Worm (Caenorhabditis elegans): Measurements from ENCODE around the gene D1086.2.

Gene D1086.2

ce11 chrV:14069899-14070298 lies 28.6 kb downstream of the D1086.2 start:
- TF ChIP-seq nhr-11 (tag; optimal IDR thresholded peaks at IDR 0.05) (no peak), unc-62 (GFP tag; optimal IDR thresholded peaks at IDR 0.05 in 1 of 2) (peak in 1 of 2 experiments; percentile 90), unc-62 (tag; optimal IDR thresholded peaks at IDR 0.05) (no peak)

- no peak for TF ChIP-seq nhr-6 (tag; optimal IDR thresholded peaks at IDR 0.05)
- TF ChIP-seq egl-43 (GFP tag; IDR thresholded peaks at IDR 0.05), result no peak
- TF ChIP-seq dmd-9 (GFP tag; IDR thresholded peaks at IDR 0.05), result no peak
- no peak for TF ChIP-seq unc-130 (GFP tag; optimal IDR thresholded peaks at IDR 0.05)
- no peak for TF ChIP-seq aly-2 (tag; optimal IDR thresholded peaks at IDR 0.05)
- TF ChIP-seq ztf-7 (tag; optimal IDR thresholded peaks at IDR 0.05), result no peak
- TF ChIP-seq ctbp-1 (GFP tag; IDR thresholded peaks at IDR 0.05), result no peak
- no peak for TF ChIP-seq nhr-111 (GFP tag; optimal IDR thresholded peaks at IDR 0.05)
- TF ChIP-seq aha-1 (tag), result peak; percentile 92
Observed at ce11 chrV:14067816-14068296, 30.6 kb downstream of the D1086.2 start, which contains the start of gene D1086.17. TSS of gene D1086.17 (plus strand) at chrV:14067866.

ce11 chrV:14064422-14064821 lies 34.0 kb downstream of the D1086.2 start, which contains the start of gene D1086.21:
TSS of gene D1086.21 (plus strand) at chrV:14064722.
- TF ChIP-seq ctbp-1 (GFP tag; IDR thresholded peaks at IDR 0.05) (no peak), daf-12 (tag; optimal IDR thresholded peaks at IDR 0.05) (no peak), R02D3.7 (tag; optimal IDR thresholded peaks at IDR 0.05) (no peak), dmd-8 (GFP tag; IDR thresholded peaks at IDR 0.05) (no peak), egl-27 (tag; optimal IDR thresholded peaks at IDR 0.05) (no peak), T26A8.4 (GFP tag; IDR thresholded peaks at IDR 0.05) (no peak), fos-1 (tag; optimal IDR thresholded peaks at IDR 0.05) (no peak), vab-7 (GFP tag; IDR thresholded peaks at IDR 0.05) (no peak), nhr-10 (tag; optimal IDR thresholded peaks at IDR 0.05) (no peak), F49E8.2 (tag; optimal IDR thresholded peaks at IDR 0.05; ENCODE audit: borderline replicate concordance) (no peak), aly-2 (tag; optimal IDR thresholded peaks at IDR 0.05) (no peak), pqm-1 (tag; optimal IDR thresholded peaks at IDR 0.05) (no peak)

ce11 chrV:14063980-14064379 lies 34.5 kb downstream of the D1086.2 start:
- TF ChIP-seq fos-1 (tag; optimal IDR thresholded peaks at IDR 0.05), result no peak

- TF ChIP-seq zip-11 (GFP tag; IDR thresholded peaks at IDR 0.05), result no peak
- TF ChIP-seq unc-62 (GFP tag; optimal IDR thresholded peaks at IDR 0.05 in 1 of 2), result peak in 1 of 2 experiments; percentile 32
- TF ChIP-seq unc-62 (tag; optimal IDR thresholded peaks at IDR 0.05), result no peak
Observed at ce11 chrV:14057540-14057939, 40.9 kb downstream of the D1086.2 start, which contains the start of gene F58D12.3. TSS of gene F58D12.3 (plus strand) at chrV:14057840.

- TF ChIP-seq set-16 (GFP tag; IDR thresholded peaks at IDR 0.05) (peak; percentile 78), hmg-1.1 (GFP tag; IDR thresholded peaks at IDR 0.05) (peak; percentile 92), hif-1 (tag; optimal IDR thresholded peaks at IDR 0.05) (peak; percentile 61 to 94), sdz-12 (GFP tag; optimal IDR thresholded peaks at IDR 0.05) (peak; percentile 85), duxl-1 (tag; optimal IDR thresholded peaks at IDR 0.05; ENCODE audit: poor library complexity) (peak; percentile 97), vab-7 (GFP tag; IDR thresholded peaks at IDR 0.05) (peak; percentile 94), ctbp-1 (GFP tag; IDR thresholded peaks at IDR 0.05) (peak; percentile 98), nhr-76 (tag; optimal IDR thresholded peaks at IDR 0.05) (peak; percentile 65), dmd-6 (GFP tag; IDR thresholded peaks at IDR 0.05) (peak; percentile 99), zfp-3 (GFP tag; conservative IDR thresholded peaks at IDR 0.05) (peak; percentile 96), T20F7.1 (GFP tag; optimal IDR thresholded peaks at IDR 0.05) (peak; percentile 89), dve-1 (tag; optimal IDR thresholded peaks at IDR 0.05; ENCODE audit: insufficient read depth) (peak; percentile 93), rbr-2 (tag; optimal IDR thresholded peaks at IDR 0.05) (peak; percentile 92), nhr-25 (tag; optimal IDR thresholded peaks at IDR 0.05; ENCODE audit: borderline replicate concordance, insufficient read depth) (peak; percentile 55), zfp-2 (tag; optimal IDR thresholded peaks at IDR 0.05) (peak; percentile 42), nhr-77 (tag; optimal IDR thresholded peaks at IDR 0.05) (peak; percentile 54), F44E2.7 (GFP tag; IDR thresholded peaks at IDR 0.05) (peak; percentile 86), daf-16 (GFP tag; optimal IDR thresholded peaks at IDR 0.05) (peak; percentile 28 to 38), daf-16 (tag; optimal IDR thresholded peaks at IDR 0.05) (peak; percentile 43), gei-8 (GFP tag; optimal IDR thresholded peaks at IDR 0.05) (peak; percentile 53), nhr-28 (tag; optimal IDR thresholded peaks at IDR 0.05) (peak; percentile 72), nhr-102 (tag; optimal IDR thresholded peaks at IDR 0.05) (peak; percentile 95)
Observed at ce11 chrV:14055097-14055496, 43.4 kb downstream of the D1086.2 start.

Data from whole organism, L4 larva.